Fruit fly (Drosophila melanogaster): ENCODE measurements around the gene CG33939.

DNA sequence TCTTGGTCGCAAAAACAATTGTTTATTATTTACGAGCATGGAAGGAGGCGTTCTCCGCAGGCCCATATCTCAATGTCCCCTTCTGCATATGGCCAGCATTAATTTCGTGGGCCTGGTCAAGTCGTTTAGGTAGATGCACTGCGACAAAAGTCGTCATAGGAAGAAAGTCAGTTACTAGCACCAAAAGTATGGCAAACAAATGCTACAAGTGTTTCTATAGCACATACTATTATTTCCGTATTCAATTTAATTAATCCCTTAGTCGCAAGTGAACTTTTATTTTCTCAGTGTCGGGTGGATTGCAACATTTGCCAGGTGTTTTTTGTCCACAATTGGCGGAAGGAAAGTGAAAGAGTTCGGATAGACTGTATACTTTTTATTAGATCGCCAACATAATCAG, 1.7 kb downstream of the CG33939 start:
- TF ChIP-seq Sin3A (optimal IDR thresholded peaks at IDR 0.05): no peak
- no peak for TF ChIP-seq h (optimal IDR thresholded peaks at IDR 0.05)
- no peak for TF ChIP-seq insv (optimal IDR thresholded peaks at IDR 0.05)

All from Kc167 (cell line).